Worm (Caenorhabditis elegans): ENCODE data around the gene Y70C5A.3.

DNA sequence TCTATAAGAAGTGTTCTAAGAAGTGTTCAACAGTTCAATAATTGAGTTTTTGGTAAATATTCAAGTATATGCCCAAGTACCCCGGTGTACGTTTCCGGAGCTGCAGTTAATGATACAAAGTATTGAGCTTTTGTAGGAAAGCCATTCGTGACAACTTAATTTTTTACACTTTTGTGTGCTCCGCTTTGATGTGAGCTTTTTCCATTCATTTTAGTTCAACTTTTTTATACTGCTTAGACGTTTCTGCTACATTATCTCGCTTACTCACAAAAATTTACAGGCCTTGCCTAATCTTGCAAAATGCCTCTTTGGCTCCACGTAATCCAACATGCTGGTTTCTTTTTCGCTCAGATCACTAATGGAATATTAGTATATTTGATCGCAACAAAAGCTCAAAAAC lies 44.8 kb downstream of the Y70C5A.3 start, which contains the start of gene str-151:
- no peak for TF ChIP-seq hmg-4 (GFP tag; optimal IDR thresholded peaks at IDR 0.05)
- TF ChIP-seq ama-1 (optimal IDR thresholded peaks at IDR 0.05) = no peak
- no peak for TF ChIP-seq flt-1 (GFP tag; IDR thresholded peaks at IDR 0.05)
- TF ChIP-seq sea-1 (GFP tag; conservative IDR thresholded peaks at IDR 0.05) = no peak
- TF ChIP-seq ceh-13 (GFP tag; optimal IDR thresholded peaks at IDR 0.05) = no peak
- no peak for TF ChIP-seq hnd-1 (tag; optimal IDR thresholded peaks at IDR 0.05)
- no peak for TF ChIP-seq F13C5.2 (tag; optimal IDR thresholded peaks at IDR 0.05)

Measured in whole organism, early embryonic.